Worm (Caenorhabditis elegans) whole organism, mixed stage, embryonic: Measurements from ENCODE around the gene dtmk-1.

Experiments
- bed-3 ChIP-seq: fragments of 200-800 bp; sonication (Bioruptor generic); optimal IDR thresholded peaks from 3 replicates; lab custom pipeline; 2018; ENCODE audit warnings: mild to moderate bottlenecking, missing genetic modification characterization, moderate library complexity, missing compliant biosample characterization
- blmp-1 ChIP-seq: fragments of 150-350 bp; optimal IDR thresholded peaks from 2 replicates; lab custom pipeline; 2014; ENCODE audit warnings: missing biosample characterization, missing genetic modification characterization
- ceh-39 ChIP-seq: fragments of 150-350 bp; optimal IDR thresholded peaks from 2 replicates; lab custom pipeline; 2014; ENCODE audit warnings: missing biosample characterization, missing genetic modification characterization
- ceh-43 ChIP-seq: fragments of 200-800 bp; sonication (Bioruptor generic); optimal IDR thresholded peaks from 2 replicates; lab custom pipeline; 2018; ENCODE audit warnings: mild to moderate bottlenecking, missing genetic modification characterization, moderate library complexity, missing compliant biosample characterization
- ceh-83 ChIP-seq: fragments of 200-800 bp; sonication (Bioruptor generic); optimal IDR thresholded peaks from 2 replicates; lab custom pipeline; 2018; ENCODE audit warnings: mild to moderate bottlenecking, missing genetic modification characterization, missing compliant biosample characterization
- ces-1 ChIP-seq: fragments of 150-350 bp; optimal IDR thresholded peaks from 2 replicates; lab custom pipeline; 2014; ENCODE audit warnings: missing biosample characterization, missing genetic modification reagents, missing genetic modification characterization
- cnd-1 ChIP-seq: fragments of 200-800 bp; sonication (Bioruptor generic); optimal IDR thresholded peaks from 2 replicates; lab custom pipeline; 2018; ENCODE audit warnings: mild to moderate bottlenecking, missing genetic modification characterization, missing compliant biosample characterization
- drap-1 ChIP-seq: fragments of 200-800 bp; sonication (Bioruptor generic); optimal IDR thresholded peaks from 3 replicates; lab custom pipeline; 2018; ENCODE audit warnings: mild to moderate bottlenecking, missing genetic modification characterization, missing compliant biosample characterization
- elt-1 ChIP-seq: sonication (generic microtip); optimal IDR thresholded peaks from 2 replicates; lab custom pipeline; 2017; ENCODE audit warnings: missing genetic modification characterization, mild to moderate bottlenecking, missing compliant biosample characterization, antibody characterized with exemption, moderate library complexity, borderline replicate concordance; ENCODE audit not compliant: insufficient read depth
- elt-3 ChIP-seq: fragments of 150-350 bp; optimal IDR thresholded peaks from 2 replicates; lab custom pipeline; 2014; ENCODE audit warnings: missing biosample characterization, missing genetic modification characterization
- flh-1 ChIP-seq: fragments of 200-800 bp; sonication (Bioruptor generic); optimal IDR thresholded peaks from 2 replicates; lab custom pipeline; 2018; ENCODE audit warnings: mild to moderate bottlenecking, missing genetic modification characterization, moderate library complexity, missing compliant biosample characterization
- ham-2 ChIP-seq: fragments of 200-800 bp; sonication (Bioruptor generic); optimal IDR thresholded peaks from 2 replicates; lab custom pipeline; 2018; ENCODE audit warnings: mild to moderate bottlenecking, missing genetic modification characterization, missing compliant biosample characterization
- hlh-1 ChIP-seq: fragments of 150-350 bp; optimal IDR thresholded peaks from 2 replicates; lab custom pipeline; 2014; ENCODE audit warnings: missing biosample characterization, missing genetic modification reagents, missing genetic modification characterization
- lin-13 ChIP-seq: fragments of 150-350 bp; optimal IDR thresholded peaks from 2 replicates; lab custom pipeline; 2014; ENCODE audit warnings: missing biosample characterization, missing genetic modification characterization
- lin-32 ChIP-seq: fragments of 200-800 bp; sonication (Bioruptor generic); optimal IDR thresholded peaks from 2 replicates; lab custom pipeline; 2018; ENCODE audit warnings: mild to moderate bottlenecking, missing genetic modification characterization, missing compliant biosample characterization
- lsy-2 ChIP-seq: fragments of 150-350 bp; optimal IDR thresholded peaks from 2 replicates; lab custom pipeline; 2014; ENCODE audit warnings: missing biosample characterization, missing genetic modification characterization
- mep-1 ChIP-seq: fragments of 150-350 bp; optimal IDR thresholded peaks from 2 replicates; lab custom pipeline; 2017; ENCODE audit warnings: missing biosample characterization, missing genetic modification reagents, missing genetic modification characterization, inconsistent platforms
- nhr-12 ChIP-seq: fragments of 150-350 bp; optimal IDR thresholded peaks from 2 replicates; lab custom pipeline; 2014; ENCODE audit warnings: missing biosample characterization, missing genetic modification characterization
- nhr-237 ChIP-seq: fragments of 150-350 bp; optimal IDR thresholded peaks from 2 replicates; lab custom pipeline; 2014; ENCODE audit warnings: missing biosample characterization, missing genetic modification characterization
- nhr-28 ChIP-seq: fragments of 150-350 bp; optimal IDR thresholded peaks from 2 replicates; lab custom pipeline; 2014; ENCODE audit warnings: missing biosample characterization, missing genetic modification characterization
- nhr-76 ChIP-seq: sonication (generic microtip); optimal IDR thresholded peaks from 2 replicates; lab custom pipeline; 2017; ENCODE audit warnings: missing biosample characterization, missing genetic modification characterization
- sem-2 ChIP-seq: fragments of 200-800 bp; sonication (Bioruptor generic); optimal IDR thresholded peaks from 2 replicates; lab custom pipeline; 2018; ENCODE audit warnings: mild to moderate bottlenecking, missing genetic modification characterization, missing compliant biosample characterization
- snpc-4 ChIP-seq: fragments of 150-350 bp; optimal IDR thresholded peaks from 2 replicates; lab custom pipeline; 2014; ENCODE audit warnings: missing biosample characterization, missing genetic modification characterization
- sptf-1 ChIP-seq: sonication (generic microtip); optimal IDR thresholded peaks from 2 replicates; lab custom pipeline; 2017; ENCODE audit warnings: mild to moderate bottlenecking, missing genetic modification characterization, moderate library complexity, missing compliant biosample characterization
- tbx-8 ChIP-seq: fragments of 200-800 bp; sonication (Bioruptor generic); optimal IDR thresholded peaks from 2 replicates; lab custom pipeline; 2018; ENCODE audit warnings: mild to moderate bottlenecking, missing genetic modification characterization, moderate library complexity, missing compliant biosample characterization
- unc-120 ChIP-seq: sonication (generic microtip); optimal IDR thresholded peaks from 2 replicates; lab custom pipeline; 2017; ENCODE audit warnings: missing genetic modification characterization, missing compliant biosample characterization; ENCODE audit not compliant: poor library complexity, severe bottlenecking
- unc-39 ChIP-seq: fragments of 150-350 bp; optimal IDR thresholded peaks from 2 replicates; lab custom pipeline; 2014; ENCODE audit warnings: missing biosample characterization, missing genetic modification characterization
- zip-8 ChIP-seq: fragments of 150-350 bp; optimal IDR thresholded peaks from 2 replicates; lab custom pipeline; 2014; ENCODE audit warnings: missing biosample characterization, missing genetic modification characterization
- ztf-11 ChIP-seq: fragments of 150-350 bp; optimal IDR thresholded peaks from 2 replicates; lab custom pipeline; 2014; ENCODE audit warnings: missing biosample characterization, missing genetic modification characterization

Gene dtmk-1

DNA sequence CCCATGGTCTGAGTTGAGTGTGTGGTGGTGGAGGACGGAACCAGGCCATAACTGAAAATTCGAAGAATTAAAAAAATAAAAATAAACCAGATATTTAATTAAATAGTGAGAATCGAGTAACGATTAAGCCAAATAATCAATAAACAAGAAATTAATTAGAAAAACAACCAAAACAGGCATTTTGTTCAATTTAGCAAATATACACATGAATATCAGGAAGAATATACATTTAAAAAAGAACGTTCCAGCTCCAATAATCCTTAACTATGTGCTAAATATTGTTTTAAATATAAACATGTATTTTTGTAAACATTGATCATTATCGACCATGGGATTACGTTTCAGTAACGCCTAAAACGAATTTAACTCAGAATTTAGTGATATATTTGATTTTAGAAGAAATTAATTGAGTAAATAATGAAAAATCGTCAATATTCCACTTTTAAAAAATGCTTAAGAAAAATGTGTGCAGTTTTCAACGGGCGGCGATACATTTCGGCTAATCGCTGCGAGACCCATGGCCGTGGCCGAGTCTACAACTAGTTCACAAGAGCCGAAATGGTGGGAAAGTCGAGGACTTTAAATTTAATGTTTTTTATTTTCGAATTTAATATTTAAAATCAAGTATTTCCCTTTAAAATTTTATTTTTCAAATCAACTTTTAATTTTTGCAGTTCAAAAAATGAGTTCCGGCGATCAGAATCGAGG lies 1.3 kb upstream of the dtmk-1 start, which contains the start of the genes R53.4 and psf-1 (continued):
- TF ChIP-seq zip-8 (no peak), lin-13 (no peak), nhr-237 (peak; percentile 51), ham-2 (GFP tag; lab: Kevin White, UChicago) (peak; percentile 58), flh-1 (GFP tag; lab: Kevin White, UChicago) (no peak), ceh-39 (no peak), unc-120 (tag; lab: Kevin White, UChicago) (no peak), tbx-8 (no peak), elt-3 (tag; lab: Kevin White, UChicago) (no peak)

DNA sequence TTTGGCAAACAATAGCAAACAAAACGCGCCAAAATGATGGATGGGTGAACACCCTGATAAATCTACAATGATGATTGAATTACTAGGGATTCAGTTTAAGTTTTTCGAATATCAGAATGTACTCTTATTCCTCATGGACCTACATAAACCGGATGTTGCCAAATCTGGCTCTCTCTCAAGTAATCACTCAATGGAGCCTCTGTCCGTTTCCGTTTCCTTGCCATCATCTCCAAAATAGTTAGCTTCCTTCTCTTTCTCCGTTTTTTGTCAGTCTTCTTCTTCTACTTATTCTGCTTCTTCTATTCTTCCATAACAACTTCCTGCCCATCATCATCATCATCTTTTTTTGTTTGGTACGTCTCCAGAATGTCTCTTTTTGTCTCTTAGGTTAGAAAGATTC lies 1.6 kb downstream of the dtmk-1 start:
- TF ChIP-seq ceh-43 (no peak), cnd-1 (tag; lab: Kevin White, UChicago) (no peak)
- TF ChIP-seq, all 35 proteins: peak for 0

DNA sequence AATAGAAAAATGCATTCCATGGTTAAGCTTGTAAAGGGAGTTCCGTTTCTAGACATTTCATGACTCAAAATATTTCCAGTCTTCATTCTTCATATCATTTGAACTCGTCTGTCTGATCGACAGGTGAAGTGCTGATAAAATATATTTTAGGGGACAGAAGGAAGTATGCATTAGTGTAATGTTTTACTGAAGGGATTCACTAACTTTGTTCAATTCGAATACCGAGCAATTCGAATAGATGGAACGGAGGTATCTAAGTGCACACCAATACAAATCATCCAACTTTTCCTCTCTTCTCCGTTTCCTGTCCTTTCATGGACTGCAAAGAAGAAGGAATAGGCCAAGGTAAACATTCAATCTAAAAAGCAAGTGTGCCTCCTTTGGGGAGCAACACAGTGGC lies 3.1 kb downstream of the dtmk-1 start:
- TF ChIP-seq nhr-76: no peak
- no peak for TF ChIP-seq lin-32 (GFP tag; lab: Kevin White, UChicago)
- no peak for TF ChIP-seq blmp-1 (tag; lab: Kevin White, UChicago)
- no peak for TF ChIP-seq nhr-28 (tag; lab: Kevin White, UChicago)
- TF ChIP-seq nhr-237: no peak
- no peak for TF ChIP-seq ceh-39
- TF ChIP-seq lsy-2 (tag; lab: Kevin White, UChicago): no peak
- no peak for TF ChIP-seq tbx-8
- no peak for TF ChIP-seq nhr-12 (tag; lab: Kevin White, UChicago)
- TF ChIP-seq mep-1 (tag; lab: Kevin White, UChicago): no peak
- no peak for TF ChIP-seq lin-13

DNA sequence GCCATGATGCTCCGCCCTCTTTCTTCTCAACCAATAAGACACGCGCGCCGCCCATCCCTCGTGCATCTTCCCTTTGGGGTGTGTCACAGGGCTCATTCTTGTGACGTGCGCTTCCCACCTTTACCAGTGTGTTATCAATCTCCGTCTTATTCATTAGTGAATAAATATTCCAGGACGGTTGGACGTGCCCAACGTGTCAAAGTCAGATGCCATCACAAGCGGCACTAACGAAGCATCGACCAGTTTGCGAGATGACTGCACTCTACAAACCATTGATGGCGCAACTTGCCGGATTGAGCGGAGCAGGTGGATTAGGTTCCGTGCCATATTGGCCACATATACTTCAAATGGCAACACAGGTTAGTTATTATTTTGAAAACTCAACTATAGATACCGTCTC lies 6.8 kb downstream of the dtmk-1 start:
- TF ChIP-seq ceh-43 (no peak), cnd-1 (tag; lab: Kevin White, UChicago) (no peak), nhr-76 (no peak), snpc-4 (tag; lab: Kevin White, UChicago) (no peak), elt-3 (tag; lab: Kevin White, UChicago) (no peak), unc-120 (tag; lab: Kevin White, UChicago) (no peak), ces-1 (GFP tag; lab: Kevin White, UChicago) (no peak), lin-13 (no peak), hlh-1 (tag; lab: Kevin White, UChicago) (no peak), sem-2 (GFP tag; lab: Kevin White, UChicago) (no peak), drap-1 (GFP tag; lab: Kevin White, UChicago) (no peak), ceh-39 (no peak), sptf-1 (no peak), unc-39 (tag; lab: Kevin White, UChicago) (no peak), nhr-12 (tag; lab: Kevin White, UChicago) (no peak), ceh-83 (GFP tag; lab: Kevin White, UChicago) (no peak)

DNA sequence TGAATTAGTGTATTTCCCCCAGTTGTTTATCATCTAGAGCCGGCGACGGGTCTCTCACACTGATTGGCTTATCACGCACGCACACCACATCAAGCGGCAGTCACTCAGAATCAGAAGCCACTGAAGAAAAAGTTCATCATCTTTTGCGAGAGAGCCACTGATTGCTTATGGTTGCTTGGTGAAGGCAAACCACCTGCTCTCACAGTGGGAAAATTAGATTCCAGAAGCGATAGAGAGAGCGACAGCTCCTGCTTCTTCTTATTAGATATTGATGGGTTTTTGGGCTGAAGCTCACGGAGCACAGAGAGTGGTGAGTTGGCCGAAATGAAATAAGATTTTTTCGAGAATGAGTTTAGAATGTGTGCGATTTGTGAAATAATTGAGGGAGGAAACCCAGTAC lies 10.8 kb downstream of the dtmk-1 start:
- TF ChIP-seq elt-1 (tag; lab: Kevin White, UChicago) (no peak), ztf-11 (tag; lab: Kevin White, UChicago) (no peak), ces-1 (GFP tag; lab: Kevin White, UChicago) (peak; percentile 51), lsy-2 (tag; lab: Kevin White, UChicago) (no peak), tbx-8 (no peak)

DNA sequence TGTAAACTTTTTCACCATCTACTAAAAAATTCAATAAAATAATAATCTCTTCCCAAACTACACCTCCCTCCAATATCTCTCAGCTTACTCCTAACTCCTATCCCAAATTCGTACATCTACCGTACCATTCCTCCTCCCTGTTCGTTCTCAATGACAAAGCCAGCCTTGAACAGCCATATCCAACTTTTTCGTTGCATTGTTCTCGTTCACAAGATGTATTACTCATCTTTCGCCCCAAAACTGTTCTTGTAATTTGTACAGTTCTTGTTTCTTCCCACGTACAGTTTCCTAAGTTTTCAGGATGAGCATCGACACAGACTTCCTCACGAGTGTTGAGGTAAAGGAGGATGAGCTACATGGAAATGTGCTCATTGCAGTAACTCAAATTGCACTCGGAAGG lies 12.0 kb downstream of the dtmk-1 start, which contains the start of gene egl-43:
TSS of gene egl-43 (plus strand) at position 301 of the 400 bp plus-strand sequence.
- TF ChIP-seq bed-3: no peak
- no peak for TF ChIP-seq cnd-1 (tag; lab: Kevin White, UChicago)
- no peak for TF ChIP-seq snpc-4 (tag; lab: Kevin White, UChicago)
- no peak for TF ChIP-seq ceh-83 (GFP tag; lab: Kevin White, UChicago)
- TF ChIP-seq nhr-28 (tag; lab: Kevin White, UChicago): no peak
- no peak for TF ChIP-seq zip-8
- TF ChIP-seq blmp-1 (tag; lab: Kevin White, UChicago): no peak
- no peak for TF ChIP-seq nhr-12 (tag; lab: Kevin White, UChicago)
- TF ChIP-seq flh-1 (GFP tag; lab: Kevin White, UChicago): no peak
